Worm (Caenorhabditis elegans) whole organism, late embryonic: ENCODE measurements around the gene C31B8.1.

ENCODE experiments used
- C08G9.2 ChIP-seq: sonication (generic microtip); optimal IDR thresholded peaks from 2 replicates; lab custom pipeline; 2016; ENCODE audit warnings: mild to moderate bottlenecking, missing genetic modification characterization, moderate library complexity, missing compliant biosample characterization
- ceh-9 ChIP-seq: sonication (generic microtip); optimal IDR thresholded peaks from 2 replicates; lab custom pipeline; 2016; ENCODE audit warnings: mild to moderate bottlenecking, missing genetic modification characterization, inconsistent platforms, missing compliant biosample characterization
- che-1 ChIP-seq: sonication (generic microtip); optimal IDR thresholded peaks from 2 replicates; lab custom pipeline; 2016; ENCODE audit warnings: mild to moderate bottlenecking, missing genetic modification characterization, missing compliant biosample characterization
- elt-2 ChIP-seq: sonication (generic microtip); optimal IDR thresholded peaks from 2 replicates; lab custom pipeline; 2016; ENCODE audit warnings: missing genetic modification reagents, missing genetic modification characterization, missing compliant biosample characterization
- hlh-6 ChIP-seq: sonication (generic microtip); optimal IDR thresholded peaks from 2 replicates; lab custom pipeline; 2016; ENCODE audit warnings: missing genotype, missing genetic modification characterization, missing compliant biosample characterization
- lin-11 ChIP-seq: fragments of 200-800 bp; sonication (Bioruptor generic); optimal IDR thresholded peaks from 2 replicates; lab custom pipeline; 2018; ENCODE audit warnings: mild to moderate bottlenecking, missing genetic modification characterization, missing compliant biosample characterization
- pha-4 ChIP-seq: fragments of 150-350 bp; optimal IDR thresholded peaks from 2 replicates; lab custom pipeline; 2018; ENCODE audit warnings: missing biosample characterization, missing genetic modification reagents, missing genetic modification characterization
- sdc-2 ChIP-seq: sonication (generic microtip); optimal IDR thresholded peaks from 2 replicates; lab custom pipeline; 2016; ENCODE audit warnings: missing genotype, missing genetic modification characterization, missing compliant biosample characterization
- zip-5 ChIP-seq: sonication (generic microtip); optimal IDR thresholded peaks from 2 replicates; lab custom pipeline; 2016; ENCODE audit warnings: missing genetic modification characterization, missing compliant biosample characterization

- TF ChIP-seq ceh-9 (tag; lab: Kevin White, UChicago) = no peak
- no peak for TF ChIP-seq che-1 (tag; lab: Kevin White, UChicago)
- TF ChIP-seq hlh-6 (tag; lab: Kevin White, UChicago) = no peak
- TF ChIP-seq lin-11 = no peak
- no peak for TF ChIP-seq pha-4 (tag; lab: Kevin White, UChicago)
- TF ChIP-seq elt-2 (tag; lab: Kevin White, UChicago) = no peak
- no peak for TF ChIP-seq zip-5 (tag; lab: Kevin White, UChicago)
- TF ChIP-seq C08G9.2 (tag; lab: Kevin White, UChicago) = no peak
- no peak for TF ChIP-seq sdc-2 (tag; lab: Kevin White, UChicago)
Measured at ce11 chrV:2888681-2889080, 42.7 kb upstream of the C31B8.1 start, which contains the start of gene srw-4.
